Fruit fly (Drosophila melanogaster): Measurements from ENCODE around the gene dnd.

The dnd gene

dm6 chr3R:21874982-21875466, 12.1 kb downstream of the dnd start, which contains the start of gene CG6656 (continued):
- TF ChIP-seq CG11398 (GFP tag; optimal IDR thresholded peaks at IDR 0.05) (no peak), eve (GFP tag; optimal IDR thresholded peaks at IDR 0.05) (no peak), Spps (tag; optimal IDR thresholded peaks at IDR 0.05) (no peak), CG34376 (GFP tag; optimal IDR thresholded peaks at IDR 0.05) (peak; percentile 10), CG10543 (GFP tag; optimal IDR thresholded peaks at IDR 0.05) (peak; percentile 75), Meics (GFP tag; optimal IDR thresholded peaks at IDR 0.05) (no peak), ewg (GFP tag; optimal IDR thresholded peaks at IDR 0.05) (no peak), CG10462 (GFP tag; optimal IDR thresholded peaks at IDR 0.05) (no peak), CG30020 (tag; optimal IDR thresholded peaks at IDR 0.05) (no peak), sens-2 (GFP tag; IDR thresholded peaks at IDR 0.05) (no peak), CG31441 (GFP tag; IDR thresholded peaks at IDR 0.05) (no peak), CG5180 (GFP tag; optimal IDR thresholded peaks at IDR 0.05) (no peak), br (optimal IDR thresholded peaks at IDR 0.05) (no peak), CG6272 (GFP tag; IDR thresholded peaks at IDR 0.05) (no peak), CG2712 (tag; optimal IDR thresholded peaks at IDR 0.05) (no peak), CG2875 (GFP tag; optimal IDR thresholded peaks at IDR 0.05) (no peak), CG7556 (GFP tag; optimal IDR thresholded peaks at IDR 0.05) (no peak), exex (tag; optimal IDR thresholded peaks at IDR 0.05) (no peak), Xrp1 (GFP tag; IDR thresholded peaks at IDR 0.05) (0 out of 2 replicates have a peak, but pooled peaks have one; percentile 29), Sin3A (optimal IDR thresholded peaks at IDR 0.05) (no peak), CG13775 (GFP tag; optimal IDR thresholded peaks at IDR 0.05) (no peak)

dm6 chr3R:21873439-21873838, 13.7 kb downstream of the dnd start, which contains the start of gene CG31178:
Gene CG31178 (plus strand): TSS chr3R:21873739.
- peak; percentile 28 for TF ChIP-seq Ets65A (GFP tag)
- TF ChIP-seq fd3F (GFP tag; optimal IDR thresholded peaks at IDR 0.05), result no peak

DNA sequence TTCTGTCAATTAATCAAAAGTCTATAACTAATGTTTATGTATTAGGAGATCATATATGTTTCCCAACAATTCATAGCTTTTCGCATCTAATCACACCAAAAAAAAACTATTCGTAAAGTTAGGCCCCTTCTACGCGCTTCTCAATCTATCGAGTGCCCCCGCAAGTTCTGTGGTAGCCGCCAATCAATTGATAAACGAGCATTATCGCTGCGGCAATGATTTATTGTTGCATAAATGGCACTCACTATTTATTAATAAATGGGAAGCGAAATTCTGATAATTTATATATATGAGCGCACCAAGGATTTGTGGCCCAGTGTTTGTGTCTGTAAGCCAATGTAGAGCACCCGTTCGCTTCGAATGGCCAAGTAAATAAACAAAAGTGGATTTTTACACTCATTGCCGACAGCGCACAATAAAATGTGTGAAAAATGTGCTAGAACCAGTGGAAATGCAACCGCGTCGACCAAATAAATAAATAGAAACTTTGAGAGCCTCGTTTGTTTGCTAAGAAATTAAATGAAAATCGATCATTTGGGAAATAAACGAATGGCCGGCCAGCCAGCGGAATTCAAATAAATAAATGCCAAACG, 15.7 kb downstream of the dnd start:
- TF ChIP-seq br (optimal IDR thresholded peaks at IDR 0.05) (no peak), Doc2 (GFP tag; IDR thresholded peaks at IDR 0.05) (no peak), ap (GFP tag; IDR thresholded peaks at IDR 0.05) (no peak), chinmo (GFP tag; IDR thresholded peaks at IDR 0.05; ENCODE audit: partially characterized antibody) (0 out of 4 replicates have a peak, but pooled peaks have one; percentile 31), CG6854 (GFP tag; optimal IDR thresholded peaks at IDR 0.05) (no peak), CG10462 (GFP tag; optimal IDR thresholded peaks at IDR 0.05) (no peak), CG9727 (GFP tag; optimal IDR thresholded peaks at IDR 0.05) (no peak), PHDP (tag; optimal IDR thresholded peaks at IDR 0.05) (no peak), CG12219 (GFP tag; optimal IDR thresholded peaks at IDR 0.05) (no peak), bab2 (GFP tag; optimal IDR thresholded peaks at IDR 0.05) (no peak), GATAe (GFP tag; conservative IDR thresholded peaks at IDR 0.05) (peak; percentile 61), wek (GFP tag; optimal IDR thresholded peaks at IDR 0.05) (no peak), Ets65A (GFP tag) (peak; percentile 92), Xrp1 (GFP tag; IDR thresholded peaks at IDR 0.05) (no peak), Pdp1 (GFP tag; optimal IDR thresholded peaks at IDR 0.05) (peak in 1 of 2 experiments; percentile 76), Atf3 (GFP tag; optimal IDR thresholded peaks at IDR 0.05) (no peak), CG31388 (GFP tag; optimal IDR thresholded peaks at IDR 0.05) (no peak), CTCF (GFP tag; optimal IDR thresholded peaks at IDR 0.05) (no peak), row (GFP tag; IDR thresholded peaks at IDR 0.05) (no peak), Ravus (GFP tag; IDR thresholded peaks at IDR 0.05) (no peak), Adf1 (GFP tag; IDR thresholded peaks at IDR 0.05) (no peak), CG15601 (tag; optimal IDR thresholded peaks at IDR 0.05) (no peak), CG10543 (GFP tag; optimal IDR thresholded peaks at IDR 0.05) (peak; percentile 40), CG16813 (GFP tag; IDR thresholded peaks at IDR 0.05; ENCODE audit: partially characterized antibody) (no peak), kah (GFP tag; optimal IDR thresholded peaks at IDR 0.05) (no peak), CG13624 (GFP tag; optimal IDR thresholded peaks at IDR 0.05) (no peak), CG13296 (GFP tag; optimal IDR thresholded peaks at IDR 0.05) (peak; percentile 4), sug (tag; optimal IDR thresholded peaks at IDR 0.05) (peak; percentile 42), chm (GFP tag; IDR thresholded peaks at IDR 0.05) (no peak), CG8388 (GFP tag; optimal IDR thresholded peaks at IDR 0.05) (no peak)

Data from whole organism, embryonic.